Fruit fly (Drosophila melanogaster): ENCODE data around the gene NHP2.

- peak; percentile 81 for TF ChIP-seq dimm (GFP tag; IDR thresholded peaks at IDR 0.05)
- TF ChIP-seq CG14014 (GFP tag; IDR thresholded peaks at IDR 0.05), result peak; percentile 92
- TF ChIP-seq tap (tag; optimal IDR thresholded peaks at IDR 0.05), result peak; percentile 54
- no peak for TF ChIP-seq hth (optimal IDR thresholded peaks at IDR 0.05)
- TF ChIP-seq CG9797 (GFP tag; optimal IDR thresholded peaks at IDR 0.05), result no peak
- peak; percentile 71 for TF ChIP-seq mirr (GFP tag; optimal IDR thresholded peaks at IDR 0.05)
- peak; percentile 87 for TF ChIP-seq CG1792 (GFP tag; optimal IDR thresholded peaks at IDR 0.05)
- TF ChIP-seq CG12104 (GFP tag; optimal IDR thresholded peaks at IDR 0.05), result peak; percentile 81
- TF ChIP-seq CoRest (tag; optimal IDR thresholded peaks at IDR 0.05), result peak; percentile 87
These were observed 45.1 kb downstream of the NHP2 start for dm6 chr3L:14756724-14757463.

Data from whole organism, embryonic.